Worm (Caenorhabditis elegans) whole organism, L2 larva: ENCODE data around the gene F09C6.14.

Source experiments
- ama-1 ChIP-seq: fragments of 150-350 bp; optimal IDR thresholded peaks from 2 replicates; lab custom pipeline; 2018; ENCODE audit warnings: inconsistent platforms
- crh-2 ChIP-seq: sonication (generic microtip); optimal IDR thresholded peaks from 2 replicates; lab custom pipeline; 2017; ENCODE audit warnings: missing biosample characterization, missing genetic modification characterization
- dmd-4 ChIP-seq: sonication (generic microtip); optimal IDR thresholded peaks from 2 replicates; lab custom pipeline; 2017; ENCODE audit warnings: missing biosample characterization, missing genetic modification characterization
- lin-39 ChIP-seq: fragments of 150-350 bp; optimal IDR thresholded peaks from 2 replicates; lab custom pipeline; 2014; ENCODE audit warnings: missing biosample characterization, missing genetic modification reagents, missing genetic modification characterization
- nhr-11 ChIP-seq: fragments of 150-350 bp; optimal IDR thresholded peaks from 2 replicates; lab custom pipeline; 2014; ENCODE audit warnings: missing biosample characterization, missing genetic modification characterization
- nhr-12 ChIP-seq: fragments of 150-350 bp; optimal IDR thresholded peaks from 2 replicates; lab custom pipeline; 2014; ENCODE audit warnings: missing biosample characterization, missing genetic modification characterization
- nhr-6 ChIP-seq: fragments of 150-350 bp; optimal IDR thresholded peaks from 2 replicates; lab custom pipeline; 2014; ENCODE audit warnings: missing biosample characterization, missing genetic modification characterization
- nhr-77 ChIP-seq: fragments of 150-350 bp; optimal IDR thresholded peaks from 2 replicates; lab custom pipeline; 2014; ENCODE audit warnings: missing biosample characterization, missing genetic modification characterization
- peb-1 ChIP-seq: fragments of 150-350 bp; optimal IDR thresholded peaks from 2 replicates; lab custom pipeline; 2014; ENCODE audit warnings: missing biosample characterization, missing genetic modification characterization
- sem-4 ChIP-seq: fragments of 150-350 bp; optimal IDR thresholded peaks from 2 replicates; lab custom pipeline; 2014; ENCODE audit warnings: missing biosample characterization, missing genetic modification reagents, missing genetic modification characterization
- unc-55 ChIP-seq: fragments of 150-350 bp; sonication (generic microtip); optimal IDR thresholded peaks from 3 replicates; lab custom pipeline; 2014; ENCODE audit warnings: missing biosample characterization, missing genetic modification reagents, missing genetic modification characterization
- ztf-11 ChIP-seq: sonication (generic microtip); optimal IDR thresholded peaks from 2 replicates; lab custom pipeline; 2017; ENCODE audit warnings: missing biosample characterization, missing genetic modification characterization
- ztf-4 ChIP-seq: fragments of 150-350 bp; optimal IDR thresholded peaks from 2 replicates; lab custom pipeline; 2014; ENCODE audit warnings: missing biosample characterization, missing genetic modification characterization

F09C6.14 gene

DNA sequence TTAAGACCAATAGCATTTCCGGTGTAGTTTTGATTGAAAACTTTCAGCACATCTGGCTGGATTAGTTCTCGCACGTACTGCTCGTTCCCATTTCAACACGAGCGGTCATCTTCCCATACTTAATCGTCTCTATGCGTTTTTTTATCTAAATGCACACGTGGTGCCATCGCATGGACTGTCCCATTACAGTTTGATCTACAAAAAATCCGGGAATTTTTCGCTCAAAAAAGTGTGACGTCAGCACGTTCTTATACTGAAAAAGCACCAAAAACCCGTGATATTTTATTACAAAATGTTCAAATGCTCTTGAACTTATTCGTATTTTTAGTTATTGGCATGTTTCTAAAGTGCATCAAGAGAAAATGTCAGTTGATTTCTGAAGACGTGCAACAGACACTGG is 41.2 kb downstream of the F09C6.14 start, which contains the start of gene Y102A5C.4:
Gene Y102A5C.4 (plus strand): TSS at position 301 of the 400 bp plus-strand sequence.
- TF ChIP-seq nhr-11 (tag; lab: Kevin White, UChicago) (no peak), nhr-6 (tag; lab: Kevin White, UChicago) (no peak), peb-1 (tag; lab: Kevin White, UChicago) (no peak), crh-2 (tag; lab: Kevin White, UChicago) (no peak)

- TF ChIP-seq nhr-77 (tag; lab: Kevin White, UChicago) (no peak), sem-4 (tag; lab: Kevin White, UChicago) (no peak), dmd-4 (tag; lab: Kevin White, UChicago) (no peak), ztf-11 (tag; lab: Kevin White, UChicago) (no peak), ama-1 (lab: Kevin White, UChicago) (no peak), lin-39 (tag; lab: Kevin White, UChicago) (no peak), unc-55 (no peak), ztf-4 (no peak), nhr-12 (tag; lab: Kevin White, UChicago) (no peak)
- TF ChIP-seq, all 48 proteins: peak for 0
Measured at ce11 chrV:16927345-16927744, 46.6 kb downstream of the F09C6.14 start, which contains the start of gene Y102A5C.36. TSS of gene Y102A5C.36 (minus strand) at chrV:16927445.
